Worm (Caenorhabditis elegans) whole organism, young adult: ENCODE measurements around the gene npp-18.

Source experiments
- nfya-1 ChIP-seq: sonication (generic microtip); optimal IDR thresholded peaks from 2 replicates; lab custom pipeline; 2017; ENCODE audit warnings: antibody characterized with exemption, missing compliant biosample characterization, missing genetic modification characterization, borderline replicate concordance; ENCODE audit not compliant: insufficient read depth
- unc-62 ChIP-seq: fragments of 150-350 bp; optimal IDR thresholded peaks from 2 replicates; lab custom pipeline; 2014; ENCODE audit warnings: missing biosample characterization, missing genetic modification reagents, missing genetic modification characterization
- ztf-6 ChIP-seq: fragments of 200-800 bp; sonication (Bioruptor generic); IDR thresholded peaks from 2 replicates; pipeline ENCODE4 v1.3.6; 2022; ENCODE audit warnings: missing genetic modification reagents, missing genetic modification characterization, missing compliant biosample characterization

ce11 chrIII:13340504-13341274 is 44.0 kb downstream of the npp-18 start:
- TF ChIP-seq ztf-6, result no peak
- TF ChIP-seq nfya-1, result no peak
- TF ChIP-seq unc-62 (GFP tag; lab: Kevin White, UChicago), result no peak
